Worm (Caenorhabditis elegans) whole organism, early embryonic: ENCODE measurements around the gene F41E6.12.
A peak's percentile ranks its signal among the peaks of the same experiment; 100 is the strongest.

ENCODE experiments used
- B0310.2 ChIP-seq: sonication (generic microtip); optimal IDR thresholded peaks from 2 replicates; lab custom pipeline; 2016; ENCODE audit warnings: mild to moderate bottlenecking, missing genetic modification characterization, missing compliant biosample characterization
- F13C5.2 ChIP-seq: sonication (generic microtip); optimal IDR thresholded peaks from 2 replicates; lab custom pipeline; 2017; ENCODE audit warnings: mild to moderate bottlenecking, missing genetic modification characterization, inconsistent platforms, missing compliant biosample characterization
- aly-1 ChIP-seq: sonication (generic microtip); optimal IDR thresholded peaks from 2 replicates; lab custom pipeline; 2016; ENCODE audit warnings: missing genetic modification characterization, missing compliant biosample characterization
- ama-1 ChIP-seq: fragments of 150-350 bp; optimal IDR thresholded peaks from 2 replicates; lab custom pipeline; 2014
- ceh-13 ChIP-seq: fragments of 200-800 bp; sonication (Bioruptor generic); optimal IDR thresholded peaks from 2 replicates; lab custom pipeline; 2018; ENCODE audit warnings: mild to moderate bottlenecking, missing genetic modification characterization, missing compliant biosample characterization
- ceh-36 ChIP-seq: sonication (generic microtip); optimal IDR thresholded peaks from 2 replicates; lab custom pipeline; 2016; ENCODE audit warnings: missing genetic modification characterization, inconsistent platforms, missing compliant biosample characterization
- ets-7 ChIP-seq: sonication (generic microtip); optimal IDR thresholded peaks from 2 replicates; lab custom pipeline; 2016; ENCODE audit warnings: missing genotype, missing genetic modification characterization, missing compliant biosample characterization
- flt-1 ChIP-seq: fragments of 200-800 bp; sonication (Bioruptor generic); IDR thresholded peaks from 2 replicates; pipeline ENCODE4 v1.3.6; 2022; ENCODE audit warnings: missing genetic modification characterization, missing compliant biosample characterization
- hmbx-1 ChIP-seq: sonication (generic microtip); optimal IDR thresholded peaks from 2 replicates; lab custom pipeline; 2016; ENCODE audit warnings: mild to moderate bottlenecking, missing genetic modification characterization, missing compliant biosample characterization
- hmg-4 ChIP-seq: fragments of 200-800 bp; sonication (Bioruptor generic); optimal IDR thresholded peaks from 2 replicates; lab custom pipeline; 2018; ENCODE audit warnings: mild to moderate bottlenecking, missing genetic modification characterization, missing compliant biosample characterization
- hnd-1 ChIP-seq: sonication (generic microtip); optimal IDR thresholded peaks from 2 replicates; lab custom pipeline; 2016; ENCODE audit warnings: missing genetic modification characterization, missing compliant biosample characterization
- pes-1 ChIP-seq: fragments of 200-800 bp; sonication (Bioruptor generic); IDR thresholded peaks from 2 replicates; pipeline ENCODE4 v1.3.6; 2022; ENCODE audit warnings: missing genetic modification reagents, missing genetic modification characterization, missing compliant biosample characterization
- scrt-1 ChIP-seq: fragments of 200-800 bp; sonication (Bioruptor generic); IDR thresholded peaks from 2 replicates; pipeline ENCODE4 v1.3.6; 2022; ENCODE audit warnings: missing genetic modification characterization, missing compliant biosample characterization
- sea-1 ChIP-seq: fragments of 200-800 bp; sonication (Bioruptor generic); conservative IDR thresholded peaks from 2 replicates; pipeline ENCODE4 v1.3.6; 2022; ENCODE audit warnings: missing genetic modification characterization, missing compliant biosample characterization
- tbx-11 ChIP-seq: fragments of 200-800 bp; sonication (Bioruptor generic); IDR thresholded peaks from 2 replicates; pipeline ENCODE4 v1.3.6; 2022; ENCODE audit warnings: missing genetic modification characterization, missing compliant biosample characterization
- tbx-37 ChIP-seq: fragments of 200-800 bp; sonication (Bioruptor generic); conservative IDR thresholded peaks from 2 replicates; pipeline ENCODE4 v1.3.6; 2022; ENCODE audit warnings: missing genetic modification reagents, missing genetic modification characterization, missing compliant biosample characterization
- tra-4 ChIP-seq: sonication (generic microtip); optimal IDR thresholded peaks from 2 replicates; lab custom pipeline; 2017; ENCODE audit warnings: missing genetic modification characterization, missing compliant biosample characterization

The F41E6.12 gene

ce11 chrV:8631277-8631765 is 2.4 kb upstream of the F41E6.12 start, which contains the start of gene atg-18:
Gene atg-18, minus strand, starts transcription at chrV:8631327.
- no peak; the same call in 1 of the 2 replicates for TF ChIP-seq flt-1 (GFP tag; lab: Robert Waterston, UW)
- peak; percentile 20; the same call in 1 of the 2 replicates for TF ChIP-seq tbx-37
- TF ChIP-seq hnd-1 (tag; lab: Kevin White, UChicago): peak; percentile 28
- TF ChIP-seq B0310.2 (tag; lab: Kevin White, UChicago): no peak
- TF ChIP-seq ceh-36 (tag; lab: Kevin White, UChicago): peak; percentile 23
- TF ChIP-seq tbx-11 (GFP tag; lab: Robert Waterston, UW): peak; percentile 71; the same call in 1 of the 2 replicates
- TF ChIP-seq F13C5.2 (tag; lab: Kevin White, UChicago): peak; percentile 77
- TF ChIP-seq ets-7 (tag; lab: Kevin White, UChicago): peak; percentile 33
- peak; percentile 73 for TF ChIP-seq sea-1 (GFP tag; lab: Robert Waterston, UW)
- no peak for TF ChIP-seq hmg-4 (GFP tag; lab: Kevin White, UChicago)
- no peak for TF ChIP-seq ama-1 (lab: Kevin White, UChicago)
- TF ChIP-seq tra-4: no peak
- TF ChIP-seq pes-1 (GFP tag; lab: Robert Waterston, UW): peak; percentile 67
- TF ChIP-seq ceh-13 (GFP tag; lab: Kevin White, UChicago): no peak
- peak; percentile 65; the same call in 1 of the 2 replicates for TF ChIP-seq scrt-1 (GFP tag; lab: Robert Waterston, UW)
- TF ChIP-seq hmbx-1 (tag; lab: Kevin White, UChicago): no peak
- TF ChIP-seq aly-1: peak; percentile 43

- TF ChIP-seq hnd-1 (tag; lab: Kevin White, UChicago): no peak
- no peak for TF ChIP-seq aly-1
- TF ChIP-seq tbx-37: no peak
- TF ChIP-seq tbx-11 (GFP tag; lab: Robert Waterston, UW): no peak
- TF ChIP-seq tra-4: no peak
- no peak for TF ChIP-seq hmg-4 (GFP tag; lab: Kevin White, UChicago)
- no peak for TF ChIP-seq hmbx-1 (tag; lab: Kevin White, UChicago)
- TF ChIP-seq B0310.2 (tag; lab: Kevin White, UChicago): no peak
- TF ChIP-seq flt-1 (GFP tag; lab: Robert Waterston, UW): no peak
- no peak for TF ChIP-seq ceh-13 (GFP tag; lab: Kevin White, UChicago)
- no peak for TF ChIP-seq ets-7 (tag; lab: Kevin White, UChicago)
- no peak for TF ChIP-seq scrt-1 (GFP tag; lab: Robert Waterston, UW)
Observed at ce11 chrV:8627580-8627979, 1.3 kb downstream of the F41E6.12 start.

- TF ChIP-seq pes-1 (GFP tag; lab: Robert Waterston, UW) (no peak), tbx-37 (no peak), hmg-4 (GFP tag; lab: Kevin White, UChicago) (no peak), hmbx-1 (tag; lab: Kevin White, UChicago) (no peak), ama-1 (lab: Kevin White, UChicago) (no peak), ceh-13 (GFP tag; lab: Kevin White, UChicago) (no peak), flt-1 (GFP tag; lab: Robert Waterston, UW) (no peak), ceh-36 (tag; lab: Kevin White, UChicago) (no peak)
Observed at ce11 chrV:8626406-8626805, 2.5 kb downstream of the F41E6.12 start.

- no peak for TF ChIP-seq ceh-13 (GFP tag; lab: Kevin White, UChicago)
- TF ChIP-seq flt-1 (GFP tag; lab: Robert Waterston, UW): no peak
- TF ChIP-seq ets-7 (tag; lab: Kevin White, UChicago): no peak
- no peak for TF ChIP-seq hnd-1 (tag; lab: Kevin White, UChicago)
- TF ChIP-seq ama-1 (lab: Kevin White, UChicago): no peak
- TF ChIP-seq B0310.2 (tag; lab: Kevin White, UChicago): no peak
- no peak for TF ChIP-seq ceh-36 (tag; lab: Kevin White, UChicago)
- no peak for TF ChIP-seq hmg-4 (GFP tag; lab: Kevin White, UChicago)
- TF ChIP-seq pes-1 (GFP tag; lab: Robert Waterston, UW): no peak
- no peak for TF ChIP-seq scrt-1 (GFP tag; lab: Robert Waterston, UW)
- TF ChIP-seq hmbx-1 (tag; lab: Kevin White, UChicago): no peak
- TF ChIP-seq tbx-37: no peak
- no peak for TF ChIP-seq tbx-11 (GFP tag; lab: Robert Waterston, UW)
- no peak for TF ChIP-seq aly-1
- no peak for TF ChIP-seq tra-4
- TF ChIP-seq sea-1 (GFP tag; lab: Robert Waterston, UW): no peak
- no peak for TF ChIP-seq F13C5.2 (tag; lab: Kevin White, UChicago)
Observed at ce11 chrV:8623754-8624153, 5.2 kb downstream of the F41E6.12 start, which contains the start of gene F41E6.17. Gene F41E6.17, plus strand, starts transcription at chrV:8624101.

ce11 chrV:8622314-8622713 is 6.6 kb downstream of the F41E6.12 start, which contains the start of gene F41E6.1:
Gene F41E6.1, plus strand, starts transcription at chrV:8622614.
- TF ChIP-seq ceh-13 (GFP tag; lab: Kevin White, UChicago): no peak
- no peak for TF ChIP-seq aly-1
- no peak for TF ChIP-seq pes-1 (GFP tag; lab: Robert Waterston, UW)
- TF ChIP-seq B0310.2 (tag; lab: Kevin White, UChicago): no peak
- TF ChIP-seq ets-7 (tag; lab: Kevin White, UChicago): no peak
- TF ChIP-seq hnd-1 (tag; lab: Kevin White, UChicago): no peak
- no peak for TF ChIP-seq F13C5.2 (tag; lab: Kevin White, UChicago)
- no peak for TF ChIP-seq tbx-11 (GFP tag; lab: Robert Waterston, UW)
- TF ChIP-seq scrt-1 (GFP tag; lab: Robert Waterston, UW): no peak
- TF ChIP-seq hmbx-1 (tag; lab: Kevin White, UChicago): no peak
- no peak for TF ChIP-seq tbx-37
- no peak for TF ChIP-seq ama-1 (lab: Kevin White, UChicago)
- TF ChIP-seq flt-1 (GFP tag; lab: Robert Waterston, UW): no peak
- TF ChIP-seq sea-1 (GFP tag; lab: Robert Waterston, UW): no peak
- TF ChIP-seq tra-4: no peak
- no peak for TF ChIP-seq hmg-4 (GFP tag; lab: Kevin White, UChicago)

ce11 chrV:8621213-8621612 is 7.7 kb downstream of the F41E6.12 start, which contains the start of gene idpc-2:
Gene idpc-2, minus strand, starts transcription at chrV:8621313.
- TF ChIP-seq sea-1 (GFP tag; lab: Robert Waterston, UW): no peak
- no peak for TF ChIP-seq ceh-36 (tag; lab: Kevin White, UChicago)
- TF ChIP-seq hnd-1 (tag; lab: Kevin White, UChicago): no peak
- no peak for TF ChIP-seq flt-1 (GFP tag; lab: Robert Waterston, UW)
- TF ChIP-seq ama-1 (lab: Kevin White, UChicago): no peak
- TF ChIP-seq tbx-11 (GFP tag; lab: Robert Waterston, UW): no peak
- TF ChIP-seq hmbx-1 (tag; lab: Kevin White, UChicago): no peak
- no peak for TF ChIP-seq ets-7 (tag; lab: Kevin White, UChicago)
- no peak for TF ChIP-seq pes-1 (GFP tag; lab: Robert Waterston, UW)
- TF ChIP-seq hmg-4 (GFP tag; lab: Kevin White, UChicago): no peak
- TF ChIP-seq F13C5.2 (tag; lab: Kevin White, UChicago): no peak
- no peak for TF ChIP-seq scrt-1 (GFP tag; lab: Robert Waterston, UW)
